Worm (Caenorhabditis elegans): ENCODE results near the gene F59B10.4.

F59B10.4 gene

DNA sequence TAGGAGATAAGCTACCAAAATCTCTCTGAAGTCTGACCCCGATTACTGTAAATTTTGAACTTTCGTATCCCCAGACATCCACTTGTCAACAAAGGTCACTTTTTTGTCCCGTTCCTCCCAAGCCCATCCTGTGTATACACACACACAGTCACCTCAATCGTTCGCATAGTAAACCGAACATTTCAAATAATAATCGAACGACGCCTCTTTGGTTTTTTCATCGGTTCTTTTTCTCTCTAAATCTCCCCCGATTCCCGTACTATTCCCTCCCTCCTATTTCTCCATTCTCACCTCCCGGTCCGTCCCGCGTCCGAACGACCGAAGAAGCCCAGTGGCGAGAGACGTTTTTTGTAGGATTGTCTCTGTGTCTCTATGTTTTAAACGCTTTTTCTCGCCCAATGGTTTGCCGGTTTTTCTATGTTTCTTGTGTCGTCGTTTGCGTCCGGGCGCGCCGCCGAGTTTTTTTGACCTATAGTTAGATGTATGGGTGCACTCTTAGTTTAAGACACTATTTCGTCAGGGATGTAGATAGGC is 10.4 kb upstream of the F59B10.4 start (continued):
- no peak for TF ChIP-seq tbx-9 (tag; optimal IDR thresholded peaks at IDR 0.05; ENCODE audit: borderline replicate concordance)
- no peak for TF ChIP-seq mxl-1 (tag; optimal IDR thresholded peaks at IDR 0.05)
- TF ChIP-seq lin-40 (tag; optimal IDR thresholded peaks at IDR 0.05), result no peak
- TF ChIP-seq lin-26 (GFP tag; IDR thresholded peaks at IDR 0.05), result 0 out of 2 replicates have a peak, but pooled peaks have one; percentile 33
- TF ChIP-seq B0019.2 (GFP tag; conservative IDR thresholded peaks at IDR 0.05), result no peak
- TF ChIP-seq rcor-1 (GFP tag; IDR thresholded peaks at IDR 0.05), result no peak
- no peak for TF ChIP-seq madf-6 (GFP tag; IDR thresholded peaks at IDR 0.05)
- no peak for TF ChIP-seq nfya-2 (GFP tag; IDR thresholded peaks at IDR 0.05)
- TF ChIP-seq mes-4 (tag; optimal IDR thresholded peaks at IDR 0.05), result no peak
- TF ChIP-seq unc-62 (GFP tag; optimal IDR thresholded peaks at IDR 0.05), result no peak
- TF ChIP-seq snpc-1.3 (tag; optimal IDR thresholded peaks at IDR 0.05; ENCODE audit: insufficient read depth), result no peak
- no peak for TF ChIP-seq let-526 (GFP tag; IDR thresholded peaks at IDR 0.05)
- TF ChIP-seq dpff-1 (tag; optimal IDR thresholded peaks at IDR 0.05), result no peak
- TF ChIP-seq zim-3 (tag; optimal IDR thresholded peaks at IDR 0.05), result no peak
- no peak for TF ChIP-seq F39B2.1 (GFP tag; IDR thresholded peaks at IDR 0.05)
- no peak for TF ChIP-seq lir-1 (GFP tag; conservative IDR thresholded peaks at IDR 0.05)
- TF ChIP-seq attf-5 (GFP tag; optimal IDR thresholded peaks at IDR 0.05), result peak; percentile 2
- no peak for TF ChIP-seq ztf-6 (GFP tag; IDR thresholded peaks at IDR 0.05)
- no peak for TF ChIP-seq F52B5.7 (tag; optimal IDR thresholded peaks at IDR 0.05)
- no peak for TF ChIP-seq F55B11.4 (tag; optimal IDR thresholded peaks at IDR 0.05; ENCODE audit: borderline replicate concordance, insufficient read depth)
- TF ChIP-seq nhr-27 (tag; optimal IDR thresholded peaks at IDR 0.05), result no peak
- TF ChIP-seq nhr-80 (tag; optimal IDR thresholded peaks at IDR 0.05), result peak; percentile 23
- TF ChIP-seq hmg-1.2 (GFP tag; IDR thresholded peaks at IDR 0.05), result peak; percentile 43; the same call in 1 of the 2 replicates
- TF ChIP-seq dox-1 (GFP tag; IDR thresholded peaks at IDR 0.05), result 0 out of 2 replicates have a peak, but pooled peaks have one; percentile 42
- TF ChIP-seq ceh-27 (GFP tag; optimal IDR thresholded peaks at IDR 0.05), result no peak
- TF ChIP-seq egl-44 (GFP tag; IDR thresholded peaks at IDR 0.05), result no peak
- TF ChIP-seq efl-1 (GFP tag; optimal IDR thresholded peaks at IDR 0.05), result peak; percentile 26
- no peak for TF ChIP-seq cebp-1 (GFP tag; IDR thresholded peaks at IDR 0.05)
- TF ChIP-seq cebp-1 (tag; optimal IDR thresholded peaks at IDR 0.05), result peak; percentile 2
- TF ChIP-seq lsy-27 (tag; optimal IDR thresholded peaks at IDR 0.05; ENCODE audit: borderline replicate concordance, insufficient read depth), result no peak

DNA sequence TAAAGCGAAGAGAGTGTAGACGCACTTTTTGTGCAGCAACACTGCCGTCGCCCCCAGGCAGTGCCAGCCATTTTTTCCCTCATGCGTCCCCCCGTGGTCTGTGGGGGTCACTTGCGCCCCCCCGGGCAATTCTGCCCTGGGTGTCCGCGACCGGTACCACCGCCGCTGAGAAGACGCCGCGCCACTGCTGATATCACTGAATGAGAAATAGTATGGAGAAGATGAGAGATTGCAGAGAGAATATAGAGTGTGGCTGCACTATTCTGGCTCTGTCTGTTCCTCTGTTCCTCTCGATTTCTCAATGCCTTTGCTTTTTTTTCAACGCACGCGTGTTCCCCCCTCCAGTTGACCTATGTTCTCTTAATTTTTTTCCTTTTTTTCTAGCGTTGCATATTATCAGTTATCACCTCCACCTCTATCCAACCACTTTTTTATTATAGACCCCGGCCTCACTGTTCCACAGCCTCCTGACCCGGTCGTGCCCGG is 8.8 kb upstream of the F59B10.4 start, which contains the start of gene mab-10:
Gene mab-10, plus strand, starts transcription at position 436 of the 486 bp plus-strand sequence.
- no peak for TF ChIP-seq sdz-38 (tag; optimal IDR thresholded peaks at IDR 0.05)
- TF ChIP-seq ztf-6 (GFP tag; IDR thresholded peaks at IDR 0.05), result no peak
- TF ChIP-seq nhr-90 (tag; optimal IDR thresholded peaks at IDR 0.05), result peak; percentile 30
- TF ChIP-seq dpff-1 (tag; optimal IDR thresholded peaks at IDR 0.05), result no peak
- TF ChIP-seq hlh-26 (GFP tag; conservative IDR thresholded peaks at IDR 0.05), result no peak
- 0 out of 2 replicates have a peak, but pooled peaks have one; percentile 35 for TF ChIP-seq ceh-100 (GFP tag; IDR thresholded peaks at IDR 0.05)
- no peak for TF ChIP-seq attf-6 (GFP tag; IDR thresholded peaks at IDR 0.05)
- no peak for TF ChIP-seq pbrm-1 (GFP tag; IDR thresholded peaks at IDR 0.05)
- peak; percentile 43 for TF ChIP-seq attf-5 (GFP tag; optimal IDR thresholded peaks at IDR 0.05)
- TF ChIP-seq B0336.3 (GFP tag; IDR thresholded peaks at IDR 0.05), result peak; percentile 45; the same call in 1 of the 2 replicates
- TF ChIP-seq madf-6 (GFP tag; IDR thresholded peaks at IDR 0.05), result no peak
- no peak for TF ChIP-seq unc-130 (GFP tag; optimal IDR thresholded peaks at IDR 0.05)
- no peak for TF ChIP-seq F49E8.2 (tag; optimal IDR thresholded peaks at IDR 0.05; ENCODE audit: insufficient read depth)
- TF ChIP-seq hmg-20 (GFP tag; IDR thresholded peaks at IDR 0.05), result no peak
- no peak for TF ChIP-seq rec-8 (tag; optimal IDR thresholded peaks at IDR 0.05)
- no peak for TF ChIP-seq lag-1 (GFP tag; IDR thresholded peaks at IDR 0.05)
- TF ChIP-seq dpl-1 (GFP tag; optimal IDR thresholded peaks at IDR 0.05), result no peak
- TF ChIP-seq F52B5.7 (tag; optimal IDR thresholded peaks at IDR 0.05), result peak; percentile 30
- no peak for TF ChIP-seq lin-35 (GFP tag; optimal IDR thresholded peaks at IDR 0.05)
- peak; percentile 92 for TF ChIP-seq egrh-3 (GFP tag; IDR thresholded peaks at IDR 0.05)
- no peak for TF ChIP-seq aptf-2 (GFP tag; conservative IDR thresholded peaks at IDR 0.05)
- no peak for TF ChIP-seq ztf-22 (GFP tag; optimal IDR thresholded peaks at IDR 0.05)
- no peak for TF ChIP-seq F37B4.10 (GFP tag; IDR thresholded peaks at IDR 0.05)
